ENCODE assay signal across 5 worm cellular contexts in genomic region chrIV:1012447-1012846, ce11.
TF ChIP-seq lines count a peak whose summit lies in the region.

rbm-39 (plus strand) TSS chrIV:1012624.

TF ChIP-seq in whole organism, L1 larva, 84 proteins besides CTCF, POLR2A, EP300 and RAD21 (continues in another document):
- TF ChIP-seq unc-62 (GFP tag; optimal IDR thresholded peaks at IDR 0.05; lab: Kevin White, UChicago), result no peak
- no peak for TF ChIP-seq ceh-90 (tag; optimal IDR thresholded peaks at IDR 0.05; lab: Kevin White, UChicago)
- TF ChIP-seq grh-1 (GFP tag; IDR thresholded peaks at IDR 0.05; lab: Robert Waterston, UW), result peak; percentile 66
- TF ChIP-seq unc-30 (tag; optimal IDR thresholded peaks at IDR 0.05; lab: Kevin White, UChicago), result no peak
- TF ChIP-seq elt-3 (tag; optimal IDR thresholded peaks at IDR 0.05; lab: Kevin White, UChicago), result peak in 2 of 6 experiments; percentile 57 to 88
- TF ChIP-seq alr-1 (tag; optimal IDR thresholded peaks at IDR 0.05; lab: Kevin White, UChicago; ENCODE audit: borderline replicate concordance), result no peak
- no peak for TF ChIP-seq ets-5 (GFP tag; IDR thresholded peaks at IDR 0.05; lab: Robert Waterston, UW)
- TF ChIP-seq fos-1 (tag; optimal IDR thresholded peaks at IDR 0.05; lab: Kevin White, UChicago), result peak; percentile 69
- peak; percentile 86 to 88 for TF ChIP-seq efl-1 (optimal IDR thresholded peaks at IDR 0.05; lab: Kevin White, UChicago)
- TF ChIP-seq efl-1 (GFP tag; optimal IDR thresholded peaks at IDR 0.05 in 1 of 2; lab: Kevin White, UChicago), result peak; percentile 81 to 98
- TF ChIP-seq aha-1 (tag; optimal IDR thresholded peaks at IDR 0.05; lab: Kevin White, UChicago), result no peak
- peak; percentile 88 to 90 for TF ChIP-seq lin-35 (GFP tag; optimal IDR thresholded peaks at IDR 0.05; lab: Kevin White, UChicago)
- TF ChIP-seq ceh-8 (GFP tag; optimal IDR thresholded peaks at IDR 0.05; lab: Kevin White, UChicago), result peak; percentile 79
- TF ChIP-seq lin-39 (tag; optimal IDR thresholded peaks at IDR 0.05; lab: Kevin White, UChicago), result peak; percentile 34
- peak; percentile 86 for TF ChIP-seq lin-15B (tag; optimal IDR thresholded peaks at IDR 0.05; lab: Kevin White, UChicago)
- no peak for TF ChIP-seq nhr-11 (tag; optimal IDR thresholded peaks at IDR 0.05; lab: Kevin White, UChicago)
- TF ChIP-seq lin-13 (GFP tag; optimal IDR thresholded peaks at IDR 0.05; lab: Kevin White, UChicago), result peak; percentile 90
- peak; percentile 88 for TF ChIP-seq skn-1 (tag; optimal IDR thresholded peaks at IDR 0.05; lab: Kevin White, UChicago)

TF ChIP-seq in whole organism, L3 larva, 47 proteins besides CTCF, POLR2A, EP300 and RAD21 (continues in another document):
- TF ChIP-seq ceh-9 (tag; optimal IDR thresholded peaks at IDR 0.05; lab: Kevin White, UChicago), result no peak
- TF ChIP-seq nhr-28 (tag; optimal IDR thresholded peaks at IDR 0.05; lab: Kevin White, UChicago), result no peak
- TF ChIP-seq ceh-28 (tag; optimal IDR thresholded peaks at IDR 0.05; lab: Kevin White, UChicago), result peak; percentile 24
- no peak for TF ChIP-seq nhr-12 (tag; optimal IDR thresholded peaks at IDR 0.05; lab: Kevin White, UChicago)
- no peak for TF ChIP-seq aly-2 (tag; optimal IDR thresholded peaks at IDR 0.05; lab: Kevin White, UChicago)
- TF ChIP-seq nhr-25 (tag; optimal IDR thresholded peaks at IDR 0.05; lab: Kevin White, UChicago), result peak; percentile 71
- TF ChIP-seq ama-1 (optimal IDR thresholded peaks at IDR 0.05; lab: Kevin White, UChicago), result peak; percentile 94
- TF ChIP-seq nhr-67 (tag; optimal IDR thresholded peaks at IDR 0.05; lab: Kevin White, UChicago), result no peak
- TF ChIP-seq ZK546.5 (tag; optimal IDR thresholded peaks at IDR 0.05; lab: Kevin White, UChicago), result no peak
- TF ChIP-seq ztf-11 (tag; optimal IDR thresholded peaks at IDR 0.05; lab: Kevin White, UChicago), result no peak
- TF ChIP-seq unc-62 (GFP tag; optimal IDR thresholded peaks at IDR 0.05; lab: Kevin White, UChicago), result no peak
- TF ChIP-seq daf-12 (tag; optimal IDR thresholded peaks at IDR 0.05; lab: Kevin White, UChicago), result no peak
- TF ChIP-seq mml-1 (tag; optimal IDR thresholded peaks at IDR 0.05; lab: Kevin White, UChicago), result no peak
- no peak for TF ChIP-seq nhr-76 (tag; optimal IDR thresholded peaks at IDR 0.05; lab: Kevin White, UChicago)
- TF ChIP-seq eor-1 (tag; optimal IDR thresholded peaks at IDR 0.05; lab: Kevin White, UChicago), result no peak
- peak; percentile 99 for TF ChIP-seq egl-5 (tag; optimal IDR thresholded peaks at IDR 0.05; lab: Kevin White, UChicago)
- TF ChIP-seq elt-3 (tag; optimal IDR thresholded peaks at IDR 0.05; lab: Kevin White, UChicago), result no peak
- TF ChIP-seq zag-1 (tag; optimal IDR thresholded peaks at IDR 0.05; lab: Kevin White, UChicago), result no peak
- peak; percentile 66 for TF ChIP-seq R02D3.7 (tag; optimal IDR thresholded peaks at IDR 0.05; lab: Kevin White, UChicago)
- TF ChIP-seq nhr-11 (tag; optimal IDR thresholded peaks at IDR 0.05; lab: Kevin White, UChicago), result no peak

TF ChIP-seq in whole organism, early embryonic, 17 proteins besides CTCF, POLR2A, EP300 and RAD21:
- TF ChIP-seq ets-7 (tag; optimal IDR thresholded peaks at IDR 0.05; lab: Kevin White, UChicago) (no peak), ceh-36 (tag; optimal IDR thresholded peaks at IDR 0.05; lab: Kevin White, UChicago) (no peak), F13C5.2 (tag; optimal IDR thresholded peaks at IDR 0.05; lab: Kevin White, UChicago) (peak; percentile 51), tra-4 (tag; optimal IDR thresholded peaks at IDR 0.05; lab: Kevin White, UChicago) (no peak), B0310.2 (tag; optimal IDR thresholded peaks at IDR 0.05; lab: Kevin White, UChicago) (no peak), hnd-1 (tag; optimal IDR thresholded peaks at IDR 0.05; lab: Kevin White, UChicago) (no peak), pes-1 (GFP tag; IDR thresholded peaks at IDR 0.05; lab: Robert Waterston, UW) (peak; percentile 52; the same call in 1 of the 2 replicates)

TF ChIP-seq in whole organism, midembryonic, 9 proteins besides CTCF, POLR2A, EP300 and RAD21:
- TF ChIP-seq med-1 (GFP tag; optimal IDR thresholded peaks at IDR 0.05; lab: Kevin White, UChicago; ENCODE audit: insufficient read depth) (no peak), ztf-23 (GFP tag; IDR thresholded peaks at IDR 0.05; lab: Robert Waterston, UW) (peak; percentile 63; the same call in 1 of the 2 replicates), cog-1 (tag; optimal IDR thresholded peaks at IDR 0.05; lab: Kevin White, UChicago) (peak; percentile 42)

TF ChIP-seq in whole organism, young adult, 124 proteins besides CTCF, POLR2A, EP300 and RAD21 (continues in another document):
- no peak for TF ChIP-seq ztf-6 (GFP tag; IDR thresholded peaks at IDR 0.05; lab: Robert Waterston, UW)
- no peak for TF ChIP-seq sptf-2 (GFP tag; optimal IDR thresholded peaks at IDR 0.05; lab: Kevin White, UChicago)
- peak; percentile 71 for TF ChIP-seq ceh-100 (GFP tag; IDR thresholded peaks at IDR 0.05; lab: Robert Waterston, UW)
- TF ChIP-seq hlh-26 (GFP tag; conservative IDR thresholded peaks at IDR 0.05; lab: Robert Waterston, UW), result no peak
- 0 out of 2 replicates have a peak, but pooled peaks have one; percentile 49 for TF ChIP-seq K11D2.4 (GFP tag; IDR thresholded peaks at IDR 0.05; lab: Robert Waterston, UW)
- TF ChIP-seq tbp1 (GFP tag; optimal IDR thresholded peaks at IDR 0.05; lab: Kevin White, UChicago), result peak; percentile 60
- peak; percentile 74 for TF ChIP-seq attf-3 (GFP tag; conservative IDR thresholded peaks at IDR 0.05; lab: Robert Waterston, UW)
- TF ChIP-seq chd-7 (tag; optimal IDR thresholded peaks at IDR 0.05; lab: Kevin White, UChicago), result no peak
- TF ChIP-seq attf-5 (GFP tag; optimal IDR thresholded peaks at IDR 0.05; lab: Kevin White, UChicago), result peak; percentile 90
- TF ChIP-seq nfya-1 (tag; optimal IDR thresholded peaks at IDR 0.05; lab: Kevin White, UChicago; ENCODE audit: borderline replicate concordance, insufficient read depth), result no peak
- peak; percentile 50 for TF ChIP-seq snpc-1.1 (tag; optimal IDR thresholded peaks at IDR 0.05; lab: Kevin White, UChicago; ENCODE audit: insufficient read depth)
- TF ChIP-seq C06A6.2 (GFP tag; conservative IDR thresholded peaks at IDR 0.05; lab: Robert Waterston, UW), result 0 out of 2 replicates have a peak, but pooled peaks have one; percentile 29
- TF ChIP-seq egl-44 (GFP tag; IDR thresholded peaks at IDR 0.05; lab: Robert Waterston, UW), result no peak
- no peak for TF ChIP-seq nhr-179 (tag; optimal IDR thresholded peaks at IDR 0.05; lab: Kevin White, UChicago)
- peak in 2 of 3 experiments; percentile 40 to 76 for TF ChIP-seq lin-35 (GFP tag; optimal IDR thresholded peaks at IDR 0.05; lab: Kevin White, UChicago)
- peak in 1 of 2 experiments; percentile 13 for TF ChIP-seq let-607 (tag; optimal IDR thresholded peaks at IDR 0.05; lab: Kevin White, UChicago)
- no peak for TF ChIP-seq somi-1 (GFP tag; optimal IDR thresholded peaks at IDR 0.05; lab: Kevin White, UChicago)
- peak; percentile 54 for TF ChIP-seq dpl-1 (GFP tag; optimal IDR thresholded peaks at IDR 0.05; lab: Kevin White, UChicago)
- peak; percentile 36 for TF ChIP-seq ceh-27 (GFP tag; optimal IDR thresholded peaks at IDR 0.05; lab: Kevin White, UChicago)
- peak; percentile 85 for TF ChIP-seq repo-1 (tag; optimal IDR thresholded peaks at IDR 0.05; lab: Kevin White, UChicago)
- TF ChIP-seq sdz-38 (tag; optimal IDR thresholded peaks at IDR 0.05; lab: Kevin White, UChicago), result no peak
- TF ChIP-seq rcor-1 (GFP tag; IDR thresholded peaks at IDR 0.05; lab: Robert Waterston, UW), result 0 out of 2 replicates have a peak, but pooled peaks have one; percentile 23
- TF ChIP-seq athp-1 (tag; optimal IDR thresholded peaks at IDR 0.05; lab: Kevin White, UChicago), result peak; percentile 64
- TF ChIP-seq nfya-2 (GFP tag; IDR thresholded peaks at IDR 0.05; lab: Robert Waterston, UW), result no peak
- no peak for TF ChIP-seq hmg-20 (GFP tag; IDR thresholded peaks at IDR 0.05; lab: Robert Waterston, UW)
- no peak for TF ChIP-seq F37B4.10 (GFP tag; IDR thresholded peaks at IDR 0.05; lab: Robert Waterston, UW)
- peak; percentile 23; the same call in 1 of the 2 replicates for TF ChIP-seq madf-8 (GFP tag; conservative IDR thresholded peaks at IDR 0.05; lab: Robert Waterston, UW)
- no peak for TF ChIP-seq F10E7.11 (tag; optimal IDR thresholded peaks at IDR 0.05; lab: Kevin White, UChicago)
- no peak for TF ChIP-seq bed-1 (GFP tag; IDR thresholded peaks at IDR 0.05; lab: Robert Waterston, UW)
- no peak for TF ChIP-seq aptf-2 (GFP tag; conservative IDR thresholded peaks at IDR 0.05; lab: Robert Waterston, UW)
- no peak for TF ChIP-seq attf-6 (GFP tag; IDR thresholded peaks at IDR 0.05; lab: Robert Waterston, UW)
- no peak for TF ChIP-seq B0035.1 (tag; optimal IDR thresholded peaks at IDR 0.05; lab: Kevin White, UChicago)
- TF ChIP-seq ets-4 (GFP tag; optimal IDR thresholded peaks at IDR 0.05; lab: Kevin White, UChicago), result no peak
- no peak for TF ChIP-seq bed-2 (GFP tag; IDR thresholded peaks at IDR 0.05; lab: Robert Waterston, UW)
- TF ChIP-seq ceh-40 (GFP tag; IDR thresholded peaks at IDR 0.05; lab: Robert Waterston, UW), result no peak
- no peak for TF ChIP-seq ccch-3 (GFP tag; optimal IDR thresholded peaks at IDR 0.05; lab: Kevin White, UChicago)
- TF ChIP-seq T07F8.4 (tag; optimal IDR thresholded peaks at IDR 0.05; lab: Kevin White, UChicago), result no peak
- peak; percentile 75 for TF ChIP-seq pbrm-1 (GFP tag; IDR thresholded peaks at IDR 0.05; lab: Robert Waterston, UW)
- TF ChIP-seq unc-62 (GFP tag; optimal IDR thresholded peaks at IDR 0.05; lab: Kevin White, UChicago), result no peak
- TF ChIP-seq lsy-27 (tag; optimal IDR thresholded peaks at IDR 0.05; lab: Kevin White, UChicago; ENCODE audit: borderline replicate concordance, insufficient read depth), result no peak
- TF ChIP-seq D2030.7 (GFP tag; IDR thresholded peaks at IDR 0.05; lab: Robert Waterston, UW), result peak; percentile 79
- TF ChIP-seq mxl-1 (tag; optimal IDR thresholded peaks at IDR 0.05; lab: Kevin White, UChicago), result no peak
- peak; percentile 85 for TF ChIP-seq ekl-4 (GFP tag; IDR thresholded peaks at IDR 0.05; lab: Robert Waterston, UW)
- no peak for TF ChIP-seq let-526 (GFP tag; IDR thresholded peaks at IDR 0.05; lab: Robert Waterston, UW)
- TF ChIP-seq ztf-22 (GFP tag; optimal IDR thresholded peaks at IDR 0.05; lab: Kevin White, UChicago), result no peak
- TF ChIP-seq snpc-4 (GFP tag; optimal IDR thresholded peaks at IDR 0.05; lab: Kevin White, UChicago), result no peak
- TF ChIP-seq snpc-4 (tag; optimal IDR thresholded peaks at IDR 0.05; lab: Kevin White, UChicago), result peak; percentile 58 to 69 (median 62)
- peak; percentile 69; the same call in 1 of the 2 replicates for TF ChIP-seq lir-1 (GFP tag; conservative IDR thresholded peaks at IDR 0.05; lab: Robert Waterston, UW)
- peak; percentile 79 for TF ChIP-seq mcd-1 (GFP tag; IDR thresholded peaks at IDR 0.05; lab: Robert Waterston, UW)

Comparison
In these comparisons a context has a peak if more than half of its experiments do, and no peak if none do; other contexts are left out.
1. Of the 8 proteins assayed by ChIP-seq in both whole organism, young adult and whole organism, L1 larva: peak only in whole organism, young adult: none; only in whole organism, L1 larva: nhr-90; in both: dpl-1, efl-1, lin-35, snpc-4 and unc-130; in neither: 1; mixed calls (peak in some experiments, not most) for 1.